Worm (Caenorhabditis elegans) whole organism, mixed stage, embryonic: ENCODE measurements around the gene col-180.
A peak's percentile ranks its signal among the peaks of the same experiment; 100 is the strongest.

ENCODE experiments used
- M03D4.4 ChIP-seq: sonication (generic microtip); optimal IDR thresholded peaks from 2 replicates; lab custom pipeline; 2017; ENCODE audit warnings: mild to moderate bottlenecking, missing genetic modification characterization, missing compliant biosample characterization
- bed-3 ChIP-seq: fragments of 200-800 bp; sonication (Bioruptor generic); optimal IDR thresholded peaks from 3 replicates; lab custom pipeline; 2018; ENCODE audit warnings: mild to moderate bottlenecking, missing genetic modification characterization, moderate library complexity, missing compliant biosample characterization
- ceh-39 ChIP-seq: fragments of 150-350 bp; optimal IDR thresholded peaks from 2 replicates; lab custom pipeline; 2014; ENCODE audit warnings: missing biosample characterization, missing genetic modification characterization
- ceh-43 ChIP-seq: fragments of 200-800 bp; sonication (Bioruptor generic); optimal IDR thresholded peaks from 2 replicates; lab custom pipeline; 2018; ENCODE audit warnings: mild to moderate bottlenecking, missing genetic modification characterization, moderate library complexity, missing compliant biosample characterization
- ceh-83 ChIP-seq: fragments of 200-800 bp; sonication (Bioruptor generic); optimal IDR thresholded peaks from 2 replicates; lab custom pipeline; 2018; ENCODE audit warnings: mild to moderate bottlenecking, missing genetic modification characterization, missing compliant biosample characterization
- cnd-1 ChIP-seq: fragments of 200-800 bp; sonication (Bioruptor generic); optimal IDR thresholded peaks from 2 replicates; lab custom pipeline; 2018; ENCODE audit warnings: mild to moderate bottlenecking, missing genetic modification characterization, missing compliant biosample characterization
- drap-1 ChIP-seq: fragments of 200-800 bp; sonication (Bioruptor generic); optimal IDR thresholded peaks from 3 replicates; lab custom pipeline; 2018; ENCODE audit warnings: mild to moderate bottlenecking, missing genetic modification characterization, missing compliant biosample characterization
- elt-3 ChIP-seq: fragments of 150-350 bp; optimal IDR thresholded peaks from 2 replicates; lab custom pipeline; 2014; ENCODE audit warnings: missing biosample characterization, missing genetic modification characterization
- flh-1 ChIP-seq: fragments of 200-800 bp; sonication (Bioruptor generic); optimal IDR thresholded peaks from 2 replicates; lab custom pipeline; 2018; ENCODE audit warnings: mild to moderate bottlenecking, missing genetic modification characterization, moderate library complexity, missing compliant biosample characterization
- ham-2 ChIP-seq: fragments of 200-800 bp; sonication (Bioruptor generic); optimal IDR thresholded peaks from 2 replicates; lab custom pipeline; 2018; ENCODE audit warnings: mild to moderate bottlenecking, missing genetic modification characterization, missing compliant biosample characterization
- hlh-1 ChIP-seq: fragments of 150-350 bp; optimal IDR thresholded peaks from 2 replicates; lab custom pipeline; 2014; ENCODE audit warnings: missing biosample characterization, missing genetic modification reagents, missing genetic modification characterization
- lin-13 ChIP-seq: fragments of 150-350 bp; optimal IDR thresholded peaks from 2 replicates; lab custom pipeline; 2014; ENCODE audit warnings: missing biosample characterization, missing genetic modification characterization
- lin-32 ChIP-seq: fragments of 200-800 bp; sonication (Bioruptor generic); optimal IDR thresholded peaks from 2 replicates; lab custom pipeline; 2018; ENCODE audit warnings: mild to moderate bottlenecking, missing genetic modification characterization, missing compliant biosample characterization
- lsy-2 ChIP-seq: fragments of 150-350 bp; optimal IDR thresholded peaks from 2 replicates; lab custom pipeline; 2014; ENCODE audit warnings: missing biosample characterization, missing genetic modification characterization
- mab-5 ChIP-seq: fragments of 150-350 bp; optimal IDR thresholded peaks from 2 replicates; lab custom pipeline; 2014; ENCODE audit warnings: missing biosample characterization, missing genetic modification characterization
- mep-1 ChIP-seq: fragments of 150-350 bp; optimal IDR thresholded peaks from 2 replicates; lab custom pipeline; 2017; ENCODE audit warnings: missing biosample characterization, missing genetic modification reagents, missing genetic modification characterization, inconsistent platforms
- mls-2 ChIP-seq: sonication (generic microtip); optimal IDR thresholded peaks from 2 replicates; lab custom pipeline; 2016; ENCODE audit warnings: mild to moderate bottlenecking, missing genetic modification characterization, moderate library complexity, missing compliant biosample characterization
- nhr-12 ChIP-seq: fragments of 150-350 bp; optimal IDR thresholded peaks from 2 replicates; lab custom pipeline; 2014; ENCODE audit warnings: missing biosample characterization, missing genetic modification characterization
- nhr-2 ChIP-seq: fragments of 150-350 bp; optimal IDR thresholded peaks from 2 replicates; lab custom pipeline; 2014; ENCODE audit warnings: missing biosample characterization, missing genetic modification characterization
- nhr-237 ChIP-seq: fragments of 150-350 bp; optimal IDR thresholded peaks from 2 replicates; lab custom pipeline; 2014; ENCODE audit warnings: missing biosample characterization, missing genetic modification characterization
- nhr-28 ChIP-seq: fragments of 150-350 bp; optimal IDR thresholded peaks from 2 replicates; lab custom pipeline; 2014; ENCODE audit warnings: missing biosample characterization, missing genetic modification characterization
- pha-4 ChIP-seq: fragments of 150-350 bp; optimal IDR thresholded peaks from 2 replicates; lab custom pipeline; 2018; ENCODE audit warnings: missing biosample characterization, missing genetic modification reagents, missing genetic modification characterization
- sem-2 ChIP-seq: fragments of 200-800 bp; sonication (Bioruptor generic); optimal IDR thresholded peaks from 2 replicates; lab custom pipeline; 2018; ENCODE audit warnings: mild to moderate bottlenecking, missing genetic modification characterization, missing compliant biosample characterization
- snpc-4 ChIP-seq: fragments of 150-350 bp; optimal IDR thresholded peaks from 2 replicates; lab custom pipeline; 2014; ENCODE audit warnings: missing biosample characterization, missing genetic modification characterization
- sptf-1 ChIP-seq: sonication (generic microtip); optimal IDR thresholded peaks from 2 replicates; lab custom pipeline; 2017; ENCODE audit warnings: mild to moderate bottlenecking, missing genetic modification characterization, moderate library complexity, missing compliant biosample characterization
- unc-120 ChIP-seq: sonication (generic microtip); optimal IDR thresholded peaks from 2 replicates; lab custom pipeline; 2017; ENCODE audit warnings: missing genetic modification characterization, missing compliant biosample characterization; ENCODE audit not compliant: poor library complexity, severe bottlenecking
- unc-39 ChIP-seq: fragments of 150-350 bp; optimal IDR thresholded peaks from 2 replicates; lab custom pipeline; 2014; ENCODE audit warnings: missing biosample characterization, missing genetic modification characterization
- unc-62 ChIP-seq: fragments of 150-350 bp; optimal IDR thresholded peaks from 2 replicates; lab custom pipeline; 2014; ENCODE audit warnings: missing biosample characterization, missing genetic modification reagents, missing genetic modification characterization
- zip-8 ChIP-seq: fragments of 150-350 bp; optimal IDR thresholded peaks from 2 replicates; lab custom pipeline; 2014; ENCODE audit warnings: missing biosample characterization, missing genetic modification characterization

The col-180 gene

ce11 chrX:11684261-11684660 lies 27.8 kb downstream of the col-180 start, which contains the start of gene hnd-1:
TSS of gene hnd-1 (plus strand) at chrX:11684561.
- no peak for TF ChIP-seq drap-1 (GFP tag; lab: Kevin White, UChicago)
- no peak for TF ChIP-seq ceh-39
- no peak for TF ChIP-seq ham-2 (GFP tag; lab: Kevin White, UChicago)
- no peak for TF ChIP-seq mab-5 (tag; lab: Kevin White, UChicago)
- no peak for TF ChIP-seq snpc-4
- no peak for TF ChIP-seq ceh-43
- no peak for TF ChIP-seq nhr-237 (tag; lab: Kevin White, UChicago)
- TF ChIP-seq pha-4 (tag; lab: Kevin White, UChicago): no peak
- TF ChIP-seq sptf-1 (tag; lab: Kevin White, UChicago): no peak
- TF ChIP-seq bed-3 (GFP tag; lab: Kevin White, UChicago): no peak
- no peak for TF ChIP-seq unc-39 (tag; lab: Kevin White, UChicago)

- TF ChIP-seq elt-3 (tag; lab: Kevin White, UChicago) (no peak), ceh-43 (no peak), lin-32 (no peak), cnd-1 (tag; lab: Kevin White, UChicago) (no peak), flh-1 (GFP tag; lab: Kevin White, UChicago) (no peak), nhr-28 (tag; lab: Kevin White, UChicago) (no peak), mep-1 (tag; lab: Kevin White, UChicago) (no peak), sptf-1 (tag; lab: Kevin White, UChicago) (no peak), unc-39 (tag; lab: Kevin White, UChicago) (no peak), hlh-1 (tag; lab: Kevin White, UChicago) (no peak), drap-1 (GFP tag; lab: Kevin White, UChicago) (no peak), nhr-12 (tag; lab: Kevin White, UChicago) (no peak), mab-5 (tag; lab: Kevin White, UChicago) (no peak)
Observed at ce11 chrX:11680851-11681250, 31.2 kb downstream of the col-180 start, which contains the start of gene T04F8.7. TSS of gene T04F8.7 (minus strand) at chrX:11680980.

- no peak for TF ChIP-seq elt-3 (tag; lab: Kevin White, UChicago)
- no peak for TF ChIP-seq unc-62 (GFP tag; lab: Kevin White, UChicago)
- TF ChIP-seq M03D4.4 (tag; lab: Kevin White, UChicago): no peak
- no peak for TF ChIP-seq lin-13 (tag; lab: Kevin White, UChicago)
- no peak for TF ChIP-seq unc-120 (tag; lab: Kevin White, UChicago)
- TF ChIP-seq nhr-237 (tag; lab: Kevin White, UChicago): no peak
- no peak for TF ChIP-seq zip-8 (tag; lab: Kevin White, UChicago)
- no peak for TF ChIP-seq nhr-2 (tag; lab: Kevin White, UChicago)
- no peak for TF ChIP-seq sptf-1 (tag; lab: Kevin White, UChicago)
- no peak for TF ChIP-seq mls-2 (tag; lab: Kevin White, UChicago)
- no peak for TF ChIP-seq pha-4 (tag; lab: Kevin White, UChicago)
- no peak for TF ChIP-seq lsy-2
- TF ChIP-seq mab-5 (tag; lab: Kevin White, UChicago): no peak
- no peak for TF ChIP-seq ceh-83 (GFP tag; lab: Kevin White, UChicago)
- no peak for TF ChIP-seq ham-2 (GFP tag; lab: Kevin White, UChicago)
- no peak for TF ChIP-seq nhr-12 (tag; lab: Kevin White, UChicago)
- no peak for TF ChIP-seq snpc-4
- no peak for TF ChIP-seq nhr-28 (tag; lab: Kevin White, UChicago)
- no peak for TF ChIP-seq sem-2 (GFP tag; lab: Kevin White, UChicago)
Observed at ce11 chrX:11679211-11679977, 32.7 kb downstream of the col-180 start.

DNA sequence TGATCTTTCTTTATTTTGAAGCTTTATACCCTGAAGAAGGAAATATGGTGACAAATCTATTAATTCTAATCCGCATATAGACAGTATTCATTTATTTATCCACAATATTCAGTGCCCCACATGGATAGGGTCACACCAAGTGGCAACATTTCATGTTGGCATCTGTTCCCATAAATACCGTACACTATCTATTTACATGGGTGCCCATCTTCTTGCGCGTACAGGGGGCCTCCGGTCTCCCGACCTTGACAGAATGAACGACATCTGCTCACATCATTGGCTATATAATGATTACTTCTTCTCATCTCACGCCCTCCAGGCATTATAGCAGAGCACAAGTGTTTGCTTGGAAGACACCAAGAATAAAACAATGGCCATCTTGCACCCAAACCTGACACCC lies 36.5 kb downstream of the col-180 start:
- TF ChIP-seq cnd-1 (tag; lab: Kevin White, UChicago) (peak; percentile 73), lin-13 (tag; lab: Kevin White, UChicago) (no peak), nhr-2 (tag; lab: Kevin White, UChicago) (peak; percentile 49), M03D4.4 (tag; lab: Kevin White, UChicago) (no peak), snpc-4 (no peak), nhr-12 (tag; lab: Kevin White, UChicago) (no peak), ham-2 (GFP tag; lab: Kevin White, UChicago) (no peak), ceh-39 (no peak), flh-1 (GFP tag; lab: Kevin White, UChicago) (no peak)
